Fruit fly (Drosophila melanogaster) whole organism, embryonic: ENCODE data around the gene CG33643.

Experiments used
- BEAF-32 ChIP-seq: fragments of 200-800 bp; sonication (Bioruptor generic); optimal IDR thresholded peaks from 3 replicates; lab custom pipeline; 2017; ENCODE audit warnings: missing biosample characterization, missing genetic modification characterization, mild to moderate bottlenecking, moderate library complexity, missing genetic modification reagents
- CG1529 ChIP-seq: fragments of 200-800 bp; sonication (Bioruptor generic); optimal IDR thresholded peaks from 3 replicates; lab custom pipeline; 2018; ENCODE audit warnings: missing biosample characterization, missing genetic modification characterization
- CG1603 ChIP-seq: fragments of 200-800 bp; sonication (Bioruptor generic); optimal IDR thresholded peaks from 2 replicates; lab custom pipeline; 2019; ENCODE audit warnings: missing biosample characterization, mild to moderate bottlenecking, missing genetic modification characterization, moderate library complexity
- CG16813 ChIP-seq: fragments of 200-800 bp; sonication (Bioruptor generic); IDR thresholded peaks from 3 replicates; pipeline ENCODE4 v1.3.6; 2022; ENCODE audit warnings: missing biosample characterization, missing genetic modification characterization; ENCODE audit not compliant: partially characterized antibody
- CG17568 ChIP-seq: fragments of 200-800 bp; sonication (Bioruptor generic); optimal IDR thresholded peaks from 2 replicates; lab custom pipeline; 2018; ENCODE audit warnings: missing biosample characterization, mild to moderate bottlenecking, missing genetic modification characterization, moderate library complexity
- CG1832 ChIP-seq: fragments of 200-800 bp; sonication (Bioruptor generic); optimal IDR thresholded peaks from 2 replicates; lab custom pipeline; 2017; ENCODE audit warnings: missing biosample characterization, mild to moderate bottlenecking, missing genetic modification characterization, inconsistent platforms
- CG18599 ChIP-seq: fragments of 200-800 bp; sonication (Bioruptor generic); optimal IDR thresholded peaks from 3 replicates; lab custom pipeline; 2017; ENCODE audit warnings: missing biosample characterization, missing genetic modification characterization, mild to moderate bottlenecking, moderate library complexity, missing genetic modification reagents
- CG2199 ChIP-seq: fragments of 200-800 bp; sonication (Bioruptor generic); IDR thresholded peaks from 3 replicates; pipeline ENCODE4 v1.3.6; 2022; ENCODE audit warnings: missing biosample characterization, missing genetic modification characterization
- CG2678 ChIP-seq: fragments of 200-800 bp; sonication (Bioruptor generic); optimal IDR thresholded peaks from 3 replicates; lab custom pipeline; 2019; ENCODE audit warnings: missing biosample characterization, mild to moderate bottlenecking, missing genetic modification characterization, moderate library complexity
- CG32532 ChIP-seq: fragments of 200-800 bp; sonication (Bioruptor generic); IDR thresholded peaks from 2 replicates; pipeline ENCODE4 v1.3.6; 2022; ENCODE audit warnings: missing biosample characterization, missing genetic modification characterization
- CG34422 ChIP-seq: fragments of 200-800 bp; sonication (Bioruptor generic); IDR thresholded peaks from 3 replicates; pipeline ENCODE4 v1.3.6; 2022; ENCODE audit warnings: missing biosample characterization, missing genetic modification characterization
- CG42726 ChIP-seq: fragments of 200-800 bp; sonication (Bioruptor generic); IDR thresholded peaks from 2 replicates; pipeline ENCODE4 v1.3.6; 2022; ENCODE audit warnings: missing biosample characterization, missing genetic modification characterization; ENCODE audit not compliant: partially characterized antibody
- CG6791 ChIP-seq: fragments of 200-800 bp; sonication (Bioruptor generic); IDR thresholded peaks from 3 replicates; pipeline ENCODE4 v1.3.6; 2022; ENCODE audit warnings: missing biosample characterization, missing genetic modification characterization; ENCODE audit not compliant: partially characterized antibody
- CG8388 ChIP-seq: fragments of 200-800 bp; sonication (Bioruptor generic); optimal IDR thresholded peaks from 2 replicates; lab custom pipeline; 2019; ENCODE audit warnings: missing biosample characterization, mild to moderate bottlenecking, missing genetic modification characterization, moderate library complexity
- CG8944 ChIP-seq: fragments of 200-800 bp; sonication (Bioruptor generic); optimal IDR thresholded peaks from 3 replicates; lab custom pipeline; 2016; ENCODE audit warnings: missing biosample characterization, missing genetic modification characterization
- CTCF ChIP-seq: fragments of 200-800 bp; sonication (Bioruptor generic); optimal IDR thresholded peaks from 2 replicates; lab custom pipeline; 2017; ENCODE audit warnings: missing biosample characterization, mild to moderate bottlenecking, missing genetic modification characterization, moderate library complexity
- Dip2 ChIP-seq: fragments of 200-800 bp; sonication (Bioruptor generic); IDR thresholded peaks from 2 replicates; pipeline ENCODE4 v1.3.6; 2022; ENCODE audit warnings: missing biosample characterization, missing genetic modification characterization
- Dp ChIP-seq: fragments of 200-800 bp; sonication (Bioruptor generic); optimal IDR thresholded peaks from 2 replicates; lab custom pipeline; 2018; ENCODE audit warnings: missing biosample characterization, mild to moderate bottlenecking, missing genetic modification characterization, moderate library complexity
- Ets65A ChIP-seq: fragments of 200-800 bp; sonication (Bioruptor generic); peaks from one replicate; lab custom pipeline; 2016; ENCODE audit warnings: missing biosample characterization, missing genetic modification characterization
- Fer3 ChIP-seq: fragments of 200-800 bp; sonication (Bioruptor generic); optimal IDR thresholded peaks from 2 replicates; lab custom pipeline; 2018; ENCODE audit warnings: missing biosample characterization, mild to moderate bottlenecking, missing genetic modification characterization, moderate library complexity
- Med ChIP-seq: fragments of 200-800 bp; sonication (Bioruptor generic); peaks from one replicate; lab custom pipeline; 2016; ENCODE audit warnings: missing biosample characterization, missing genetic modification characterization, mild to moderate bottlenecking, inconsistent platforms, moderate library complexity
- Opbp ChIP-seq: fragments of 200-800 bp; sonication (Bioruptor generic); IDR thresholded peaks from 3 replicates; pipeline ENCODE4 v1.3.6; 2022; ENCODE audit warnings: missing biosample characterization, missing genetic modification characterization; ENCODE audit not compliant: partially characterized antibody
- Pdp1 ChIP-seq, 2 experiments: fragments of 200-800 bp; sonication (Bioruptor generic); optimal IDR thresholded peaks; 3 replicates each; lab custom pipeline; 2016; ENCODE audit warnings: missing biosample characterization in 2 of 2, missing genetic modification characterization in 2 of 2, mild to moderate bottlenecking in 1 of 2, moderate library complexity in 1 of 2
- Rfx ChIP-seq: fragments of 200-800 bp; sonication (Bioruptor generic); IDR thresholded peaks from 2 replicates; pipeline ENCODE4 v1.3.6; 2022; ENCODE audit warnings: missing biosample characterization, missing genetic modification characterization
- Scr ChIP-seq: fragments of 200-800 bp; sonication (Bioruptor generic); IDR thresholded peaks from 2 replicates; pipeline ENCODE4 v1.3.6; 2022; ENCODE audit warnings: missing biosample characterization, missing genetic modification characterization; ENCODE audit not compliant: partially characterized antibody
- Xbp1 ChIP-seq: fragments of 200-800 bp; sonication (Bioruptor generic); optimal IDR thresholded peaks from 3 replicates; lab custom pipeline; 2016; ENCODE audit warnings: missing biosample characterization, mild to moderate bottlenecking, missing genetic modification characterization
- amos ChIP-seq: fragments of 200-800 bp; sonication (Bioruptor generic); IDR thresholded peaks from 2 replicates; pipeline ENCODE4 v1.3.6; 2022; ENCODE audit warnings: missing biosample characterization, missing genetic modification characterization; ENCODE audit not compliant: partially characterized antibody
- chinmo ChIP-seq: fragments of 200-800 bp; sonication (Bioruptor generic); IDR thresholded peaks from 4 replicates; pipeline ENCODE4 v1.3.6; 2022; ENCODE audit warnings: missing biosample characterization, missing genetic modification characterization; ENCODE audit not compliant: partially characterized antibody
- dysf ChIP-seq: fragments of 200-800 bp; sonication (Bioruptor generic); IDR thresholded peaks from 3 replicates; pipeline ENCODE4 v1.3.6; 2022; ENCODE audit warnings: missing biosample characterization, missing genetic modification characterization
- hb ChIP-seq: fragments of 200-800 bp; sonication (Bioruptor generic); IDR thresholded peaks from 3 replicates; pipeline ENCODE4 v1.3.6; 2022; ENCODE audit warnings: missing biosample characterization, missing genetic modification characterization; ENCODE audit not compliant: partially characterized antibody
- inv ChIP-seq: fragments of 200-800 bp; sonication (Bioruptor generic); IDR thresholded peaks from 2 replicates; pipeline ENCODE4 v1.3.6; 2022; ENCODE audit warnings: missing biosample characterization, missing genetic modification characterization; ENCODE audit not compliant: partially characterized antibody
- knrl ChIP-seq: fragments of 200-800 bp; sonication (Bioruptor generic); IDR thresholded peaks from 3 replicates; pipeline ENCODE4 v1.3.6; 2022; ENCODE audit warnings: missing biosample characterization, missing genetic modification characterization; ENCODE audit not compliant: partially characterized antibody
- lab ChIP-seq: fragments of 200-800 bp; sonication (Bioruptor generic); optimal IDR thresholded peaks from 3 replicates; lab custom pipeline; 2017; ENCODE audit warnings: missing biosample characterization, missing genetic modification characterization, mild to moderate bottlenecking, moderate library complexity, missing genetic modification reagents
- mld ChIP-seq: fragments of 200-800 bp; sonication (Bioruptor generic); IDR thresholded peaks from 3 replicates; pipeline ENCODE4 v1.3.6; 2022; ENCODE audit warnings: missing biosample characterization, missing genetic modification characterization; ENCODE audit not compliant: partially characterized antibody
- p53 ChIP-seq: fragments of 200-800 bp; sonication (Bioruptor generic); optimal IDR thresholded peaks from 2 replicates; lab custom pipeline; 2016; ENCODE audit warnings: missing biosample characterization, missing genetic modification characterization
- stwl ChIP-seq: fragments of 200-800 bp; sonication (Bioruptor generic); optimal IDR thresholded peaks from 3 replicates; lab custom pipeline; 2018; ENCODE audit warnings: missing biosample characterization, mild to moderate bottlenecking, missing genetic modification characterization, moderate library complexity
- tin ChIP-seq: fragments of 200-800 bp; sonication (Bioruptor generic); optimal IDR thresholded peaks from 3 replicates; lab custom pipeline; 2016; ENCODE audit warnings: missing biosample characterization, missing genetic modification characterization
- ttk ChIP-seq: fragments of 200-800 bp; sonication (Bioruptor generic); IDR thresholded peaks from 2 replicates; pipeline ENCODE4 v2.1.2; 2022; ENCODE audit warnings: missing biosample characterization, missing genetic modification characterization
- vnd ChIP-seq: fragments of 200-800 bp; sonication (Bioruptor generic); IDR thresholded peaks from 3 replicates; pipeline ENCODE4 v1.3.6; 2022; ENCODE audit warnings: missing biosample characterization, missing genetic modification characterization; ENCODE audit not compliant: partially characterized antibody
- wor ChIP-seq: fragments of 200-800 bp; sonication (Bioruptor generic); IDR thresholded peaks from 2 replicates; pipeline ENCODE4 v1.3.6; 2022; ENCODE audit warnings: missing biosample characterization, missing genetic modification characterization

Gene CG33643

DNA sequence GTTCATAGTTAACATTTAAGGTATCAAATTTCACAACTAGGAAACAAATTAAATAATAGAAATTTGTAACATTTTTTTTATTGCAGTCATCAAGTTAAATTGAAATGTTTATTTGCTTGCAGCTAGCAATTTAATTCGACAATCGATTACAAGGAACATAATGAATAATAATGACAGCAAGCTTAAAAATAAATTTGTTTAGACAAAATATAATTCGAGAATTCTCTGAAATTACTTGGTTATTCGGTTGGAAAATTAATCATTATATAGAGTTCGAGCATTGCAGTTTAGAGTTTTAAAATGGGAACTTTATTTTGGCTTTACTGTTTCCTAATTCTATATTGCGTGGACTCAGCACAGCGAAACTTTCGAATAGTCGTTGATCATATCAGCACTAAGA lies at the start of gene CG33643:
CG33643 (plus strand) TSS at position 301 of the 400 bp plus-strand sequence.
- TF ChIP-seq Opbp (no peak), CG34422 (GFP tag; lab: Robert Waterston, UW) (no peak), vnd (GFP tag; lab: Robert Waterston, UW) (no peak), Pdp1 (GFP tag; optimal IDR thresholded peaks at IDR 0.05; lab: Kevin White, UChicago) (no peak), CG1529 (no peak)

DNA sequence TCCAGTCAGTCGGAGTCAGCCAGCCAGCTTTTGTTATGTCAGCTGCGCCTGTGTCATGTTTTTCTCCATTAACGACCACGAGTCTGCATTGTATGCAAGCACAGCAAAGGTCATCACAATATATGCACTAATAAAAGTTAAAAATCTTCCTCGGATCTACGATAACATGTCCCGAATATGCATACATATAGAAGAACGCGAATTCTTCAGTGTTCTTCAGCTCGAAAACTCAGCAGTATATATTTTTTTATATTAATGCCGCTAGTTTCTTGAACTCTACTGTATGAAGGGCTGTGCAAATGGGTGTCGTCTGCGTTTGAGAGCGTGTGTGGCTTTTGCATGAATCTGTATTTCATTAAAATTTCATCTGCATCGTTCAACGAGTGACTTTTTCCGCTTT lies 48.6 kb upstream of the CG33643 start:
- TF ChIP-seq ttk (GFP tag; lab: Robert Waterston, UW) (0 out of 2 replicates have a peak, but pooled peaks have one; percentile 15), wor (GFP tag; lab: Robert Waterston, UW) (no peak)
- TF ChIP-seq, all 482 proteins: peak for 1

- TF ChIP-seq Ets65A (peak; percentile 69), Dp (GFP tag; lab: Kevin White, UChicago) (no peak)
- TF ChIP-seq, all 482 proteins: peak for 1
These were observed 33.0 kb upstream of the CG33643 start for dm6 chr2L:13497915-13498314.

DNA sequence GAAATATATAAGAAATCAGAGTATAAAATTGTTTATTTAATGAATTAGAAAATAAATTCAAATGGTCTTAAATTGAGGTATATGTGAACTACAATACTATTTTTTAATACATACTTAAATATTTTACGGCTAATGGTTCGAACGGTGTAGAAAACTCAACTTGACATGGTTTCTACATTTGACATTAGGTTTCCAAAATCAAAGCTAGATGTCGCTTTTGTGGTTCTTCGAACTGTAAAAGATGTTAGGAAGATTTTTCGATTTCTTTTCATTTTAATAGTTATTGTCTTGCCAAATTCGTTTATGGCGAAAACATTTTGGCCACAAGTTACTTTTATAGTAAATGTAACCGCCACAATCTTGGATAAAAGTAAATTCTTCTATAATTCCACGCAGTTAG lies 30.5 kb upstream of the CG33643 start:
- TF ChIP-seq hb (peak; percentile 53; the same call in 1 of the 3 replicates), CG32532 (GFP tag; lab: Robert Waterston, UW) (no peak), stwl (tag; lab: Kevin White, UChicago) (peak; percentile 42), CG8944 (GFP tag; lab: Kevin White, UChicago) (no peak), Xbp1 (peak; percentile 13), Dip2 (GFP tag; lab: Robert Waterston, UW) (peak; percentile 92), amos (peak; percentile 70), CG6791 (GFP tag; lab: Robert Waterston, UW) (peak; percentile 59; the same call in 1 of the 3 replicates), CG42726 (peak; percentile 80), knrl (GFP tag; lab: Robert Waterston, UW) (peak; percentile 43; the same call in 1 of the 3 replicates), CG8388 (GFP tag; lab: Kevin White, UChicago) (no peak), inv (GFP tag; lab: Robert Waterston, UW) (0 out of 2 replicates have a peak, but pooled peaks have one; percentile 12), CG16813 (GFP tag; lab: Robert Waterston, UW) (peak; percentile 64), CG2199 (GFP tag; lab: Robert Waterston, UW) (peak; percentile 80; the same call in 2 of the 3 replicates), CG2678 (no peak), BEAF-32 (GFP tag; lab: Kevin White, UChicago) (no peak), CTCF (GFP tag; lab: Kevin White, UChicago) (peak; percentile 92)

dm6 chr2L:13509533-13510240 lies 21.2 kb upstream of the CG33643 start:
- TF ChIP-seq Fer3 (tag; lab: Kevin White, UChicago) (no peak), tin (GFP tag; lab: Kevin White, UChicago) (no peak), Ets65A (peak; percentile 66), CG17568 (GFP tag; lab: Kevin White, UChicago) (no peak), CG1832 (peak; percentile 11), Pdp1 (GFP tag; optimal IDR thresholded peaks at IDR 0.05; lab: Kevin White, UChicago) (peak in 1 of 2 experiments; percentile 15), dysf (GFP tag; lab: Robert Waterston, UW) (0 out of 3 replicates have a peak, but pooled peaks have one; percentile 15), Rfx (GFP tag; lab: Robert Waterston, UW) (no peak), mld (GFP tag; lab: Robert Waterston, UW) (0 out of 3 replicates have a peak, but pooled peaks have one; percentile 45), p53 (GFP tag; lab: Kevin White, UChicago) (no peak), Scr (no peak), knrl (GFP tag; lab: Robert Waterston, UW) (0 out of 3 replicates have a peak, but pooled peaks have one; percentile 18), lab (GFP tag; lab: Kevin White, UChicago) (no peak), chinmo (0 out of 4 replicates have a peak, but pooled peaks have one; percentile 13), Med (GFP tag; lab: Kevin White, UChicago) (peak; percentile 60), CG18599 (no peak), CG1603 (tag; lab: Kevin White, UChicago) (no peak)
- TF ChIP-seq, all 482 proteins: peak for 8
